Fruit fly (Drosophila melanogaster): ENCODE data around the gene Pp2B-14D.

Gene Pp2B-14D

DNA sequence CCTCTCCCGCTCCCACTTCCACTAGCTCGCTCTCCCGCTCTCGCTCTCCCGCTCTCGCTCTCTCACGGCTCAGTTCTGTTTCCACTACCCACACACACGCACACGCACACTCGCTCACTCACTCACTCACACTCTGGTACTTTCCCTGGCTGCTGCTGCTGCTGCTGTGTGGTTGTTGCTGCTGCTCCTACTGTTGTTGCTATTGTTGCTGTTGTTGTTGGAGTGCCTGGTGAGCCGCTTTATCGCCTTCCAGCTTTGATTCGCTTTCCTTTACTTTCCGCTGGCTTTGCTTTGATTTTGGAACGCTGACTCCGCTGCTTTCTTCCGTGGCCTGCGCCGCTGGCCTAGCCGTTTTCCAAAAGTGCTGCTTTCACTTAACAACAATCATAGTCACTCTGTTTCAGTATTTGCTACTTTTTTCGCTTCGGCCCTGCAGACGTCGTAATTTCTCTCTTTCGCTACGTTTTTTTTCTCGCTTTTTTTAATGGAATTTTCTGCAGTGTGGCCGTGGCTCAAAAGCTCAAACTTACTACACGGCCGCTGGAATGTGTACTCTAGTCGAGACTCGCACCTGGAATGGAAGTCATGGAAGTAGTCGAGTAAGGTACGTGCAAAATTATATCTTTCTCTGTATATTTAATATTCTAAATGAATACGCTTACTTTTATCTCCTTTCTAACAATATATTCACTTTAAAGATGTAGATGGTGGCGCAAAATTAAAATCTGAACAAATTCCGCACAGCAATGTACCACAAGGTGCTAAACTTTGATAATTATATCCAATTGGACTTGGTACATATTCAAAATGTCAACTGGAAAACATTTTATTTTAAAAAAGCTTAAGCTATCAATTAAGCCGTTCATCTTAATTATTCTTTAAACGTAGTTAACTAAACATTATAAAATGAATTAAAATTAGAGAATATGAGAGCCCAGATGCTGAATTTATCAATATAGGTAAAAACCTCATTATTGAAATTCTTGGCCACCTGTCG is at the start of gene Pp2B-14D:
Gene Pp2B-14D (minus strand): TSS at position 503 of the 997 bp plus-strand sequence.
- TF ChIP-seq Myc (optimal IDR thresholded peaks at IDR 0.05) (peak; percentile 43), Dif (GFP tag; optimal IDR thresholded peaks at IDR 0.05; ENCODE audit: partially characterized antibody) (peak; percentile 86), Dfd (GFP tag; optimal IDR thresholded peaks at IDR 0.05) (peak; percentile 72), sage (GFP tag; optimal IDR thresholded peaks at IDR 0.05) (no peak), Hr83 (GFP tag; optimal IDR thresholded peaks at IDR 0.05; ENCODE audit: poor library complexity, severe bottlenecking) (peak; percentile 15), Sp1 (GFP tag; optimal IDR thresholded peaks at IDR 0.05) (peak; percentile 43), HLH106 (tag; optimal IDR thresholded peaks at IDR 0.05) (peak; percentile 1), usp (GFP tag; optimal IDR thresholded peaks at IDR 0.05) (no peak), N (GFP tag; optimal IDR thresholded peaks at IDR 0.05) (peak; percentile 77), ey (GFP tag; optimal IDR thresholded peaks at IDR 0.05) (no peak), Hr78 (GFP tag; optimal IDR thresholded peaks at IDR 0.05) (peak; percentile 9), dl (GFP tag; optimal IDR thresholded peaks at IDR 0.05; ENCODE audit: insufficient read depth in 1 of 2, partially characterized antibody in 2 of 2) (peak in 1 of 2 experiments; percentile 79), Rel (GFP tag; optimal IDR thresholded peaks at IDR 0.05) (no peak), Rel (tag; optimal IDR thresholded peaks at IDR 0.05) (peak; percentile 97)

DNA sequence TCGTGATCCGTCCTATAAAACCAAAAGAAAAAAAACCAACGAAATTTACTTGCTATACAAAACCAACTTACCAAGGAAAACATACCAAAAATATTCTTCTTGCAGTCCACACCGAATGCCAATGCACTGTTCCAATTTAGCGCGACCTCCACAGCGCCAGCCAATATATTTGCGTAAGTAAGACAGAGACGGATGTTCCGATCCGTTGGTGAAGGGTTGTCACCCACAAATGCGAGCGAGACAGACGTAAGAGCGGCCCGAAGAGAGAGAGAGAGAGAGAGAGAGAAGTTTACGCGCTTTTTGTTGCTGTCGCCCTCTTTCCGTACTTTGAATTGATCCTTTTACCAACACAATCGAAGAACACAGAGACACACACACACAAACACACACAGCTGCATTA is 48.0 kb upstream of the Pp2B-14D start:
- TF ChIP-seq Dif (GFP tag; optimal IDR thresholded peaks at IDR 0.05; ENCODE audit: partially characterized antibody) (peak; percentile 43), foxo (GFP tag; optimal IDR thresholded peaks at IDR 0.05) (no peak)

DNA sequence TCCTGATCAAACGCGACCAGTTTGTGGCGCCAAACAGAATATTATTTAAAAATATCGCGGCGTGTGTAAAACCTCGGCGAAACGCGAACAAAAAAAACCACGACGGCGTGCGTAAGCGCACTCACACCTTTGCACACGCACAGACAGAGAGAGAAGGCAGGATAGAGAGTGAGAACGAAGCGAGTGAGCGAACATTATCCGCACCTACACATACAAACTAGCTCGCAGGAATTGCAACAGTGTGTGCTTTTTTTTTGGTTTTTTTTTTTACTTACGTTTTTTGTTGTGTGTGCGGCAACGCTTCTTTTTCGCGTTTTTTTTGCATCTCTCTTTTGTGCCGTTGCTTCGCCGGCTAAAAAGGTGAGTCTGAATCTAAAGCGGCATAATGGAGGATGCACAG is 40.0 kb upstream of the Pp2B-14D start:
- no peak for TF ChIP-seq Mio (GFP tag; optimal IDR thresholded peaks at IDR 0.05)
- no peak for TF ChIP-seq woc (GFP tag; optimal IDR thresholded peaks at IDR 0.05)
- TF ChIP-seq CrebA (GFP tag; optimal IDR thresholded peaks at IDR 0.05; ENCODE audit: borderline replicate concordance): no peak
- TF ChIP-seq Rel (GFP tag; optimal IDR thresholded peaks at IDR 0.05): peak; percentile 98
- TF ChIP-seq Rel (tag; optimal IDR thresholded peaks at IDR 0.05): peak; percentile 56
- TF ChIP-seq CG32264 (GFP tag; optimal IDR thresholded peaks at IDR 0.05): peak; percentile 74
- no peak for TF ChIP-seq HLH106 (tag; optimal IDR thresholded peaks at IDR 0.05)
- TF ChIP-seq OdsH (GFP tag; optimal IDR thresholded peaks at IDR 0.05): no peak
- TF ChIP-seq dl (GFP tag; optimal IDR thresholded peaks at IDR 0.05; ENCODE audit: insufficient read depth in 1 of 2, partially characterized antibody in 2 of 2): peak in 1 of 2 experiments; percentile 58
- no peak for TF ChIP-seq Hr78 (GFP tag; optimal IDR thresholded peaks at IDR 0.05)
- no peak for TF ChIP-seq Myc (optimal IDR thresholded peaks at IDR 0.05)
- no peak for TF ChIP-seq brk (GFP tag; optimal IDR thresholded peaks at IDR 0.05)
- peak; percentile 87 for TF ChIP-seq psq (GFP tag; optimal IDR thresholded peaks at IDR 0.05)
- no peak for TF ChIP-seq usp (GFP tag; optimal IDR thresholded peaks at IDR 0.05)
- no peak for TF ChIP-seq Dfd (GFP tag; optimal IDR thresholded peaks at IDR 0.05)
- TF ChIP-seq Abd-B (GFP tag; optimal IDR thresholded peaks at IDR 0.05): no peak
- TF ChIP-seq dsf (GFP tag; optimal IDR thresholded peaks at IDR 0.05; ENCODE audit: borderline replicate concordance): no peak
- TF ChIP-seq tai (GFP tag; optimal IDR thresholded peaks at IDR 0.05): no peak
- peak; percentile 2 for TF ChIP-seq Jra (GFP tag; optimal IDR thresholded peaks at IDR 0.05)
- peak; percentile 91 for TF ChIP-seq Sp1 (GFP tag; optimal IDR thresholded peaks at IDR 0.05)
- peak; percentile 97 for TF ChIP-seq jim (GFP tag; optimal IDR thresholded peaks at IDR 0.05)
- TF ChIP-seq ey (GFP tag; optimal IDR thresholded peaks at IDR 0.05): no peak
- peak; percentile 31 for TF ChIP-seq CG9705 (GFP tag; optimal IDR thresholded peaks at IDR 0.05)
- TF ChIP-seq br (GFP tag; optimal IDR thresholded peaks at IDR 0.05): no peak
- TF ChIP-seq sv (GFP tag; optimal IDR thresholded peaks at IDR 0.05): no peak
- TF ChIP-seq rgr (GFP tag; optimal IDR thresholded peaks at IDR 0.05): no peak
- no peak for TF ChIP-seq Vsx2 (GFP tag; optimal IDR thresholded peaks at IDR 0.05; ENCODE audit: partially characterized antibody)
- no peak for TF ChIP-seq Hnf4 (GFP tag; optimal IDR thresholded peaks at IDR 0.05)
- TF ChIP-seq sage (GFP tag; optimal IDR thresholded peaks at IDR 0.05): peak; percentile 10
- TF ChIP-seq GATAd (GFP tag; optimal IDR thresholded peaks at IDR 0.05): no peak
- peak; percentile 16 for TF ChIP-seq fru (GFP tag; optimal IDR thresholded peaks at IDR 0.05)
- no peak for TF ChIP-seq dmrt93B (GFP tag; optimal IDR thresholded peaks at IDR 0.05)
- TF ChIP-seq Hr83 (GFP tag; optimal IDR thresholded peaks at IDR 0.05; ENCODE audit: poor library complexity, severe bottlenecking): peak; percentile 71
- TF ChIP-seq pan (optimal IDR thresholded peaks at IDR 0.05): no peak
- no peak for TF ChIP-seq lola (GFP tag; optimal IDR thresholded peaks at IDR 0.05)
- peak; percentile 58 for TF ChIP-seq Dif (GFP tag; optimal IDR thresholded peaks at IDR 0.05; ENCODE audit: partially characterized antibody)
- peak in 1 of 2 experiments; percentile 85 for TF ChIP-seq foxo (GFP tag; optimal IDR thresholded peaks at IDR 0.05)
- peak; percentile 40 for TF ChIP-seq N (GFP tag; optimal IDR thresholded peaks at IDR 0.05)
- peak; percentile 30 for TF ChIP-seq h (GFP tag; optimal IDR thresholded peaks at IDR 0.05)
